Worm (Caenorhabditis elegans) whole organism, L3 larva: ENCODE measurements around the gene pcn-1.
A peak's percentile ranks its signal among the peaks of the same experiment; 100 is the strongest.

ENCODE experiments used
- R02D3.7 ChIP-seq: fragments of 150-350 bp; optimal IDR thresholded peaks from 2 replicates; lab custom pipeline; 2014; ENCODE audit warnings: missing biosample characterization, missing genetic modification characterization
- ZK546.5 ChIP-seq: sonication (generic microtip); optimal IDR thresholded peaks from 2 replicates; lab custom pipeline; 2017; ENCODE audit warnings: missing biosample characterization, missing genetic modification characterization
- aly-2 ChIP-seq: fragments of 150-350 bp; optimal IDR thresholded peaks from 2 replicates; lab custom pipeline; 2014; ENCODE audit warnings: missing biosample characterization, missing genetic modification characterization
- ama-1 ChIP-seq: fragments of 150-350 bp; optimal IDR thresholded peaks from 2 replicates; lab custom pipeline; 2018
- ceh-16 ChIP-seq: sonication (generic microtip); optimal IDR thresholded peaks from 2 replicates; lab custom pipeline; 2017; ENCODE audit warnings: missing biosample characterization, missing genetic modification characterization
- ceh-28 ChIP-seq: fragments of 150-350 bp; optimal IDR thresholded peaks from 2 replicates; lab custom pipeline; 2014; ENCODE audit warnings: missing biosample characterization, missing genetic modification reagents, missing genetic modification characterization
- ceh-82 ChIP-seq: fragments of 150-350 bp; optimal IDR thresholded peaks from 2 replicates; lab custom pipeline; 2014; ENCODE audit warnings: missing biosample characterization, missing genetic modification characterization
- egl-27 ChIP-seq: sonication (generic microtip); optimal IDR thresholded peaks from 4 replicates; lab custom pipeline; 2017; ENCODE audit warnings: missing biosample characterization, missing genetic modification reagents, missing genetic modification characterization
- egl-5 ChIP-seq: fragments of 150-350 bp; optimal IDR thresholded peaks from 2 replicates; lab custom pipeline; 2017; ENCODE audit warnings: missing biosample characterization, missing genetic modification reagents, missing genetic modification characterization, inconsistent platforms
- elt-2 ChIP-seq: sonication (generic microtip); optimal IDR thresholded peaks from 2 replicates; lab custom pipeline; 2016; ENCODE audit warnings: missing genetic modification reagents, mild to moderate bottlenecking, missing genetic modification characterization, missing compliant biosample characterization
- elt-3 ChIP-seq, 3 experiments: fragments of 150-350 bp in 1 of 3; sonication (generic microtip) in 2 of 3; optimal IDR thresholded peaks; 2 replicates in 2 of 3; 4 replicates in 1 of 3; lab custom pipeline; 2014 to 2017; ENCODE audit warnings: missing biosample characterization in 3 of 3, missing genetic modification characterization in 3 of 3
- fkh-10 ChIP-seq: sonication (generic microtip); optimal IDR thresholded peaks from 2 replicates; lab custom pipeline; 2017; ENCODE audit warnings: missing biosample characterization, missing genetic modification reagents, missing genetic modification characterization
- fkh-2 ChIP-seq: fragments of 150-350 bp; optimal IDR thresholded peaks from 2 replicates; lab custom pipeline; 2014; ENCODE audit warnings: missing biosample characterization, missing genetic modification reagents, missing genetic modification characterization
- fos-1 ChIP-seq: fragments of 150-350 bp; optimal IDR thresholded peaks from 2 replicates; lab custom pipeline; 2014; ENCODE audit warnings: missing biosample characterization, missing genetic modification characterization
- jun-1 ChIP-seq: fragments of 150-350 bp; optimal IDR thresholded peaks from 2 replicates; lab custom pipeline; 2014; ENCODE audit warnings: missing biosample characterization, missing genetic modification reagents, missing genetic modification characterization
- lin-39 ChIP-seq: fragments of 150-350 bp; optimal IDR thresholded peaks from 2 replicates; lab custom pipeline; 2018; ENCODE audit warnings: missing biosample characterization, missing genetic modification reagents, missing genetic modification characterization
- lsy-12 ChIP-seq: sonication (generic microtip); optimal IDR thresholded peaks from 2 replicates; lab custom pipeline; 2016; ENCODE audit warnings: mild to moderate bottlenecking, missing genetic modification characterization, missing compliant biosample characterization
- mml-1 ChIP-seq: fragments of 150-350 bp; sonication (generic microtip); optimal IDR thresholded peaks from 3 replicates; lab custom pipeline; 2014; ENCODE audit warnings: missing biosample characterization, missing genetic modification characterization
- nfya-1 ChIP-seq: sonication (generic microtip); optimal IDR thresholded peaks from 2 replicates; lab custom pipeline; 2017; ENCODE audit warnings: missing genetic modification characterization, mild to moderate bottlenecking, missing compliant biosample characterization, antibody characterized with exemption, moderate library complexity; ENCODE audit not compliant: insufficient read depth
- nhr-11 ChIP-seq: fragments of 150-350 bp; optimal IDR thresholded peaks from 2 replicates; lab custom pipeline; 2014; ENCODE audit warnings: missing biosample characterization, missing genetic modification characterization
- nhr-12 ChIP-seq: fragments of 150-350 bp; optimal IDR thresholded peaks from 2 replicates; lab custom pipeline; 2014; ENCODE audit warnings: missing biosample characterization, missing genetic modification characterization
- nhr-237 ChIP-seq: fragments of 150-350 bp; optimal IDR thresholded peaks from 2 replicates; lab custom pipeline; 2014; ENCODE audit warnings: missing biosample characterization, missing genetic modification characterization
- nhr-25 ChIP-seq: sonication (generic microtip); optimal IDR thresholded peaks from 2 replicates; lab custom pipeline; 2017; ENCODE audit warnings: missing biosample characterization, missing genetic modification characterization
- nhr-28 ChIP-seq: fragments of 150-350 bp; optimal IDR thresholded peaks from 2 replicates; lab custom pipeline; 2014; ENCODE audit warnings: missing biosample characterization, missing genetic modification characterization
- nhr-43 ChIP-seq: sonication (generic microtip); optimal IDR thresholded peaks from 2 replicates; lab custom pipeline; 2016; ENCODE audit warnings: mild to moderate bottlenecking, missing genetic modification characterization, missing compliant biosample characterization; ENCODE audit not compliant: poor library complexity, severe bottlenecking
- nhr-67 ChIP-seq: fragments of 150-350 bp; optimal IDR thresholded peaks from 2 replicates; lab custom pipeline; 2014; ENCODE audit warnings: missing biosample characterization, missing genetic modification characterization
- nhr-76 ChIP-seq: fragments of 150-350 bp; sonication (generic microtip); optimal IDR thresholded peaks from 5 replicates; lab custom pipeline; 2014; ENCODE audit warnings: missing biosample characterization, missing genetic modification characterization
- nhr-77 ChIP-seq: fragments of 150-350 bp; optimal IDR thresholded peaks from 2 replicates; lab custom pipeline; 2014; ENCODE audit warnings: missing biosample characterization, missing genetic modification characterization
- pha-4 ChIP-seq: fragments of 150-350 bp; optimal IDR thresholded peaks from 2 replicates; lab custom pipeline; 2014; ENCODE audit warnings: missing biosample characterization, missing genetic modification reagents, missing genetic modification characterization
- pqm-1 ChIP-seq: fragments of 150-350 bp; optimal IDR thresholded peaks from 2 replicates; lab custom pipeline; 2017; ENCODE audit warnings: missing biosample characterization, missing genetic modification characterization, inconsistent platforms
- skn-1 ChIP-seq: fragments of 150-350 bp; optimal IDR thresholded peaks from 2 replicates; lab custom pipeline; 2014; ENCODE audit warnings: missing biosample characterization, missing genetic modification characterization
- tbx-2 ChIP-seq: sonication (generic microtip); optimal IDR thresholded peaks from 2 replicates; lab custom pipeline; 2016; ENCODE audit warnings: mild to moderate bottlenecking, missing genetic modification characterization, missing compliant biosample characterization
- unc-39 ChIP-seq: sonication (generic microtip); optimal IDR thresholded peaks from 4 replicates; lab custom pipeline; 2017; ENCODE audit warnings: missing biosample characterization, missing genetic modification characterization
- ztf-11 ChIP-seq: fragments of 150-350 bp; optimal IDR thresholded peaks from 2 replicates; lab custom pipeline; 2014; ENCODE audit warnings: missing biosample characterization, missing genetic modification characterization

The pcn-1 gene

ce11 chrIV:4019836-4020235, 29.4 kb downstream of the pcn-1 start (continued):
- TF ChIP-seq nhr-25 (tag; lab: Kevin White, UChicago) (peak; percentile 43), ceh-82 (tag; lab: Kevin White, UChicago) (no peak), nhr-77 (tag; lab: Kevin White, UChicago) (no peak), egl-5 (tag; lab: Kevin White, UChicago) (peak; percentile 77), ztf-11 (no peak), pha-4 (peak; percentile 91)
- TF ChIP-seq, all 47 proteins: peak for 17

ce11 chrIV:4018692-4019387, 30.4 kb downstream of the pcn-1 start:
- TF ChIP-seq egl-5 (tag; lab: Kevin White, UChicago) = peak; percentile 33
- TF ChIP-seq fkh-10 (GFP tag; lab: Kevin White, UChicago) = no peak
- TF ChIP-seq ama-1 = peak; percentile 11
- peak; percentile 47 for TF ChIP-seq elt-2

- no peak for TF ChIP-seq fkh-2 (tag; lab: Kevin White, UChicago)
- no peak for TF ChIP-seq nhr-25 (tag; lab: Kevin White, UChicago)
- TF ChIP-seq pha-4 = no peak
- no peak for TF ChIP-seq ceh-28 (tag; lab: Kevin White, UChicago)
- TF ChIP-seq skn-1 (tag; lab: Kevin White, UChicago) = no peak
- no peak for TF ChIP-seq ceh-16 (tag; lab: Kevin White, UChicago)
- TF ChIP-seq ama-1 = no peak
- no peak for TF ChIP-seq nhr-11 (tag; lab: Kevin White, UChicago)
- no peak for TF ChIP-seq aly-2 (tag; lab: Kevin White, UChicago)
- TF ChIP-seq tbx-2 (tag; lab: Kevin White, UChicago) = no peak
- no peak for TF ChIP-seq nhr-43
- TF ChIP-seq nfya-1 (tag; lab: Kevin White, UChicago) = no peak
- TF ChIP-seq fos-1 (tag; lab: Kevin White, UChicago) = no peak
- no peak for TF ChIP-seq R02D3.7 (tag; lab: Kevin White, UChicago)
Observed at ce11 chrIV:4016723-4017122, 32.5 kb downstream of the pcn-1 start.

ce11 chrIV:4015660-4016059, 33.6 kb downstream of the pcn-1 start:
- TF ChIP-seq egl-27 (tag; lab: Kevin White, UChicago) (no peak), pha-4 (no peak), nfya-1 (tag; lab: Kevin White, UChicago) (no peak), unc-39 (tag; lab: Kevin White, UChicago) (no peak)

- peak; percentile 2 for TF ChIP-seq elt-2
- TF ChIP-seq R02D3.7 (tag; lab: Kevin White, UChicago) = peak; percentile 7
- TF ChIP-seq nhr-67 = no peak
- peak; percentile 46 for TF ChIP-seq nhr-77 (tag; lab: Kevin White, UChicago)
- no peak for TF ChIP-seq mml-1 (tag; lab: Kevin White, UChicago)
Observed at ce11 chrIV:4014341-4014826, 34.9 kb downstream of the pcn-1 start.

- no peak for TF ChIP-seq nfya-1 (tag; lab: Kevin White, UChicago)
- no peak for TF ChIP-seq fkh-10 (GFP tag; lab: Kevin White, UChicago)
- TF ChIP-seq nhr-237 (tag; lab: Kevin White, UChicago) = no peak
- TF ChIP-seq nhr-11 (tag; lab: Kevin White, UChicago) = no peak
- TF ChIP-seq lin-39 (tag; lab: Kevin White, UChicago) = no peak
Observed at ce11 chrIV:4013621-4014020, 35.6 kb downstream of the pcn-1 start.

ce11 chrIV:4009923-4010322, 39.3 kb downstream of the pcn-1 start:
- TF ChIP-seq ztf-11 (no peak), mml-1 (tag; lab: Kevin White, UChicago) (no peak), ceh-82 (tag; lab: Kevin White, UChicago) (no peak), nhr-12 (tag; lab: Kevin White, UChicago) (no peak), ama-1 (no peak), lsy-12 (tag; lab: Kevin White, UChicago) (no peak), nhr-28 (tag; lab: Kevin White, UChicago) (no peak), nhr-67 (no peak), pqm-1 (tag; lab: Kevin White, UChicago) (no peak), egl-5 (tag; lab: Kevin White, UChicago) (no peak), fkh-10 (GFP tag; lab: Kevin White, UChicago) (no peak), nhr-76 (tag; lab: Kevin White, UChicago) (no peak), fkh-2 (tag; lab: Kevin White, UChicago) (no peak), ZK546.5 (tag; lab: Kevin White, UChicago) (no peak), unc-39 (tag; lab: Kevin White, UChicago) (no peak), skn-1 (tag; lab: Kevin White, UChicago) (no peak), nhr-77 (tag; lab: Kevin White, UChicago) (no peak), elt-3 (tag; optimal IDR thresholded peaks at IDR 0.05; lab: Kevin White, UChicago) (no peak), jun-1 (tag; lab: Kevin White, UChicago) (no peak)
